Fruit fly (Drosophila melanogaster): ENCODE results near the gene CG18418.

- TF ChIP-seq gce (GFP tag; IDR thresholded peaks at IDR 0.05), result no peak
- TF ChIP-seq Poxn (GFP tag; IDR thresholded peaks at IDR 0.05), result no peak
- TF ChIP-seq lola (GFP tag; optimal IDR thresholded peaks at IDR 0.05), result no peak
- no peak for TF ChIP-seq schlank (tag; optimal IDR thresholded peaks at IDR 0.05)
- no peak for TF ChIP-seq tap (tag; optimal IDR thresholded peaks at IDR 0.05)
- TF ChIP-seq ap (GFP tag; IDR thresholded peaks at IDR 0.05), result no peak
- TF ChIP-seq zen (tag; optimal IDR thresholded peaks at IDR 0.05), result peak; percentile 76
- TF ChIP-seq CG12236 (GFP tag; optimal IDR thresholded peaks at IDR 0.05), result no peak
- no peak for TF ChIP-seq Ets65A (GFP tag)
- no peak for TF ChIP-seq CG4424 (GFP tag; optimal IDR thresholded peaks at IDR 0.05)
- TF ChIP-seq B-H2 (GFP tag; optimal IDR thresholded peaks at IDR 0.05), result no peak
Observed at dm6 chr3L:4694823-4695222, 5.0 kb upstream of the CG18418 start, which contains the start of gene CG15876.
